Worm (Caenorhabditis elegans): Measurements from ENCODE around the gene K09C8.2.
A peak's percentile ranks its signal among the peaks of the same experiment; 100 is the strongest.

K09C8.2 gene

DNA sequence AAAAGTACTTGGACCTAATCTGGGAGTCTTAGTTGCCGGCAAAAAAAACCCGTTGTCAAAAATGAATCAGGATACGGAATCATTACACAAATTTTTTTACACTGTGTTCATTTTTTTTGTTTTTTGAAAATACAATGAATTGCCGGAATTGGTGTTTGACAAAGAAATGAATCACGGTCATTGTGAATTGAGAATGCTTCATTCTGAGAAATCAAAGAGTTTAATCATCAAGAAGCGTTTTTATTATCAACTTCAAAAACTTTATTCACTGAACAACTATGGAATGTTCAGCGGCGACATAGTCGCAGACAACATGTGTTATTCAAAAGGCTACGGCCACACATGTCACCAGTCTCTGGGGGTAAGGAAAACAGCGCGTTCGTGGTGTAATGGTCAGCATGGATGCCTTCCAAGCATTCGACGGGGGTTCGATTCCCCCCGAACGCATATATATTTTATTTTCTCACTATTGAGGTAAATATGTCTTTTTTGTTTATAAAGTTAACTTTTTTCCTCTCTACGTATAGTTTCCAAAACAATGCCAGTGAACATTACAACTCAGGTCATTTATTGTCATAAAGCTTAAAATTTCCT lies 4.3 kb downstream of the K09C8.2 start, which contains the start of gene nas-10:
nas-10 (minus strand) TSS at position 51 of the 594 bp plus-strand sequence.
- TF ChIP-seq ces-1 (GFP tag; optimal IDR thresholded peaks at IDR 0.05) (peak; percentile 50), snpc-4 (tag; optimal IDR thresholded peaks at IDR 0.05) (no peak), ham-2 (GFP tag; optimal IDR thresholded peaks at IDR 0.05) (peak; percentile 73), M03D4.4 (tag; optimal IDR thresholded peaks at IDR 0.05) (peak; percentile 92), lin-13 (tag; optimal IDR thresholded peaks at IDR 0.05) (no peak), zip-8 (tag; optimal IDR thresholded peaks at IDR 0.05) (no peak), ceh-83 (GFP tag; optimal IDR thresholded peaks at IDR 0.05) (peak; percentile 90), mab-5 (tag; optimal IDR thresholded peaks at IDR 0.05) (no peak), ztf-11 (tag; optimal IDR thresholded peaks at IDR 0.05) (peak; percentile 38), unc-120 (tag; optimal IDR thresholded peaks at IDR 0.05; ENCODE audit: poor library complexity, severe bottlenecking) (peak; percentile 86), unc-62 (GFP tag; optimal IDR thresholded peaks at IDR 0.05) (no peak), ceh-39 (tag; optimal IDR thresholded peaks at IDR 0.05) (no peak), ceh-43 (GFP tag; optimal IDR thresholded peaks at IDR 0.05) (peak; percentile 68), flh-1 (GFP tag; optimal IDR thresholded peaks at IDR 0.05) (peak; percentile 51), sem-2 (GFP tag; optimal IDR thresholded peaks at IDR 0.05) (peak; percentile 80), nhr-237 (tag; optimal IDR thresholded peaks at IDR 0.05) (no peak), elt-1 (tag; optimal IDR thresholded peaks at IDR 0.05; ENCODE audit: borderline replicate concordance, insufficient read depth) (no peak), nhr-28 (tag; optimal IDR thresholded peaks at IDR 0.05) (peak; percentile 17), elt-3 (tag; optimal IDR thresholded peaks at IDR 0.05) (no peak), tbx-8 (GFP tag; optimal IDR thresholded peaks at IDR 0.05) (peak; percentile 30), pha-4 (tag; optimal IDR thresholded peaks at IDR 0.05) (peak; percentile 65), blmp-1 (tag; optimal IDR thresholded peaks at IDR 0.05) (no peak), sptf-1 (tag; optimal IDR thresholded peaks at IDR 0.05) (peak; percentile 95), bed-3 (GFP tag; optimal IDR thresholded peaks at IDR 0.05) (peak; percentile 76), lsy-2 (tag; optimal IDR thresholded peaks at IDR 0.05) (no peak), cnd-1 (tag; optimal IDR thresholded peaks at IDR 0.05) (peak; percentile 83), unc-39 (tag; optimal IDR thresholded peaks at IDR 0.05) (peak; percentile 10), drap-1 (GFP tag; optimal IDR thresholded peaks at IDR 0.05) (peak; percentile 88), mls-2 (tag; optimal IDR thresholded peaks at IDR 0.05) (peak; percentile 95), nhr-2 (tag; optimal IDR thresholded peaks at IDR 0.05) (no peak), nhr-12 (tag; optimal IDR thresholded peaks at IDR 0.05) (no peak), nhr-76 (tag; optimal IDR thresholded peaks at IDR 0.05) (no peak), lin-32 (GFP tag; optimal IDR thresholded peaks at IDR 0.05) (peak; percentile 76), mep-1 (tag; optimal IDR thresholded peaks at IDR 0.05) (peak; percentile 61), hlh-1 (tag; optimal IDR thresholded peaks at IDR 0.05) (peak; percentile 57)

DNA sequence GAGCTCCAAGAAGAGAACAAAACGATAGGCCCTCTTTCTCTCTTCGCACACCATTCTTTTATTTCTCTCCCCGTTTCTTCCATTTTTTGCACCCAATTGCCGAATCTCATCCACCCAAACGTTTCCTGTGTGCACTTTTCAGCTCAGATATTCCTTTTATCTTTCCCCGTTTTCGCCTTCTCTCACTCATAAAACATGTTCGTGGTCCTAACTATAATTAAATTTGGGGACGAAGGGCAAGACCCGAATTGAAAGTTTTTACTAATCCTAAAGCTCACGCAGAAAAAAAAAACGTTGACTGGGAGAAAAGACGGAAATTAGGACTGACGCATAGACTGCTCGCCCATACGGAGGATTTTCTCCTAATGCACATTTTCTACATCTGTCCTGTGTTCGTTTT lies 6.3 kb downstream of the K09C8.2 start:
- TF ChIP-seq mep-1 (tag; optimal IDR thresholded peaks at IDR 0.05) (no peak), ces-1 (GFP tag; optimal IDR thresholded peaks at IDR 0.05) (peak; percentile 82)

DNA sequence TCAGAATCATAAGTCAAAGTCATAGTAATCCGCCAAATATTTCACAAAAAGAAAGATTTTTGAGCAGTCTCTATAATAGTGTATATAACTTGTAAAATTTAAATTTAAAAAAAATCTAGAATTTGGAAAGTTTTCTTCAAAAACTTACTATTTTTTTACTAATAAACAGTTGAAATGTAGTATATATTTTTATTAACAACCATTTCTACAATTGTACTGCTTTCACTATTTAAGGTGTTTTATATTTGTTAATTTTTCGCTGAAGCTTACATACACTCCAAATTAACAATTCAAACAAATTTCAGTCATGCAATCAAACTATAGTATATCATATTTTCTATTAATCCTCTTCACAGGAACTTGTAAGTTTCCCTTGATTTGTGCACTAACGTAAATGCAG lies 7.0 kb downstream of the K09C8.2 start, which contains the start of gene lge-1:
lge-1 (plus strand) TSS at position 301 of the 400 bp plus-strand sequence.
- TF ChIP-seq tbx-8 (GFP tag; optimal IDR thresholded peaks at IDR 0.05) (no peak), ztf-11 (tag; optimal IDR thresholded peaks at IDR 0.05) (no peak), lin-13 (tag; optimal IDR thresholded peaks at IDR 0.05) (no peak), bed-3 (GFP tag; optimal IDR thresholded peaks at IDR 0.05) (no peak), sptf-1 (tag; optimal IDR thresholded peaks at IDR 0.05) (no peak), lsy-2 (tag; optimal IDR thresholded peaks at IDR 0.05) (no peak), hlh-1 (tag; optimal IDR thresholded peaks at IDR 0.05) (no peak), sem-2 (GFP tag; optimal IDR thresholded peaks at IDR 0.05) (no peak), mab-5 (tag; optimal IDR thresholded peaks at IDR 0.05) (no peak), cnd-1 (tag; optimal IDR thresholded peaks at IDR 0.05) (no peak), lin-32 (GFP tag; optimal IDR thresholded peaks at IDR 0.05) (no peak), flh-1 (GFP tag; optimal IDR thresholded peaks at IDR 0.05) (no peak), nhr-76 (tag; optimal IDR thresholded peaks at IDR 0.05) (no peak), blmp-1 (tag; optimal IDR thresholded peaks at IDR 0.05) (no peak), snpc-4 (tag; optimal IDR thresholded peaks at IDR 0.05) (no peak), elt-1 (tag; optimal IDR thresholded peaks at IDR 0.05; ENCODE audit: borderline replicate concordance, insufficient read depth) (no peak)
